Fruit fly (Drosophila melanogaster) whole organism: Measurements from ENCODE around the gene CG32407.

Source experiments
- CG8478 ChIP-seq: fragments of >200 bp; optimal IDR thresholded peaks from 2 replicates; lab custom pipeline; 2018; ENCODE audit warnings: inconsistent platforms
- Dll ChIP-seq: fragments of >200 bp; optimal IDR thresholded peaks from 2 replicates; lab custom pipeline; 2017
- EcR ChIP-seq, 2 experiments: fragments of >200 bp; optimal IDR thresholded peaks; 2 replicates each; lab custom pipeline; 2017; ENCODE audit warnings: missing biosample characterization in 2 of 2, missing genetic modification characterization in 2 of 2, missing genetic modification reagents in 2 of 2
- pan ChIP-seq: fragments of >200 bp; optimal IDR thresholded peaks from 2 replicates; lab custom pipeline; 2017
- usp ChIP-seq: fragments of >200 bp; optimal IDR thresholded peaks from 2 replicates; lab custom pipeline; 2017; ENCODE audit warnings: missing biosample characterization, missing genetic modification characterization, mixed read lengths

DNA sequence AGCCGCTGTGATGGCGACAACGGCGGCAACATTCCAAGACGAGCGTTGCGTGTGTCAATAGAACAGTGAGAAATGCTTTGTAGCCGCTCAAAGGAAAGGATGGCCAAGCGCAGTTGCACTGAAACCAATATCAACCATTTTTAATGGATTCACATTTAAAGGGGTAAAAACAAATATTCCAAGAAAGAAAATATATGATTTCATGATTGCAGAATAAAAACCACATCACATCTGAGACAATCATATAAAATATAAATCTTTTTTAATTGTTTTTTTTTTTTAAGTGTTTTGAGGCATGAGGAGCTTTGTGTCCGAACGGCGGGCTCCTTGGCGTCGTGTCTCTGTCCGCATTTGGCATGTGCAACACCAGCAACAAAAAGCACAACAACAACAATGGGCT, 19.2 kb downstream of the CG32407 start:
- TF ChIP-seq CG8478 = no peak
- TF ChIP-seq EcR (GFP tag; optimal IDR thresholded peaks at IDR 0.05; lab: Kevin White, UChicago) = no peak
- no peak for TF ChIP-seq usp (GFP tag; lab: Kevin White, UChicago)
- TF ChIP-seq Dll (lab: Kevin White, UChicago) = no peak
- TF ChIP-seq pan (lab: Kevin White, UChicago) = no peak
